Worm (Caenorhabditis elegans) whole organism, mixed stage, embryonic: ENCODE results near the gene Y55F3BR.11.

Source experiments
- M03D4.4 ChIP-seq: sonication (generic microtip); optimal IDR thresholded peaks from 2 replicates; lab custom pipeline; 2017; ENCODE audit warnings: mild to moderate bottlenecking, missing genetic modification characterization, missing compliant biosample characterization
- bed-3 ChIP-seq: fragments of 200-800 bp; sonication (Bioruptor generic); optimal IDR thresholded peaks from 3 replicates; lab custom pipeline; 2018; ENCODE audit warnings: mild to moderate bottlenecking, missing genetic modification characterization, moderate library complexity, missing compliant biosample characterization
- blmp-1 ChIP-seq: fragments of 150-350 bp; optimal IDR thresholded peaks from 2 replicates; lab custom pipeline; 2014; ENCODE audit warnings: missing biosample characterization, missing genetic modification characterization
- ceh-39 ChIP-seq: fragments of 150-350 bp; optimal IDR thresholded peaks from 2 replicates; lab custom pipeline; 2014; ENCODE audit warnings: missing biosample characterization, missing genetic modification characterization
- ceh-43 ChIP-seq: fragments of 200-800 bp; sonication (Bioruptor generic); optimal IDR thresholded peaks from 2 replicates; lab custom pipeline; 2018; ENCODE audit warnings: mild to moderate bottlenecking, missing genetic modification characterization, moderate library complexity, missing compliant biosample characterization
- ceh-83 ChIP-seq: fragments of 200-800 bp; sonication (Bioruptor generic); optimal IDR thresholded peaks from 2 replicates; lab custom pipeline; 2018; ENCODE audit warnings: mild to moderate bottlenecking, missing genetic modification characterization, missing compliant biosample characterization
- ces-1 ChIP-seq: fragments of 150-350 bp; optimal IDR thresholded peaks from 2 replicates; lab custom pipeline; 2014; ENCODE audit warnings: missing biosample characterization, missing genetic modification reagents, missing genetic modification characterization
- drap-1 ChIP-seq: fragments of 200-800 bp; sonication (Bioruptor generic); optimal IDR thresholded peaks from 3 replicates; lab custom pipeline; 2018; ENCODE audit warnings: mild to moderate bottlenecking, missing genetic modification characterization, missing compliant biosample characterization
- elt-1 ChIP-seq: sonication (generic microtip); optimal IDR thresholded peaks from 2 replicates; lab custom pipeline; 2017; ENCODE audit warnings: missing genetic modification characterization, mild to moderate bottlenecking, missing compliant biosample characterization, antibody characterized with exemption, moderate library complexity, borderline replicate concordance; ENCODE audit not compliant: insufficient read depth
- elt-3 ChIP-seq: fragments of 150-350 bp; optimal IDR thresholded peaks from 2 replicates; lab custom pipeline; 2014; ENCODE audit warnings: missing biosample characterization, missing genetic modification characterization
- flh-1 ChIP-seq: fragments of 200-800 bp; sonication (Bioruptor generic); optimal IDR thresholded peaks from 2 replicates; lab custom pipeline; 2018; ENCODE audit warnings: mild to moderate bottlenecking, missing genetic modification characterization, moderate library complexity, missing compliant biosample characterization
- ham-2 ChIP-seq: fragments of 200-800 bp; sonication (Bioruptor generic); optimal IDR thresholded peaks from 2 replicates; lab custom pipeline; 2018; ENCODE audit warnings: mild to moderate bottlenecking, missing genetic modification characterization, missing compliant biosample characterization
- hlh-1 ChIP-seq: fragments of 150-350 bp; optimal IDR thresholded peaks from 2 replicates; lab custom pipeline; 2014; ENCODE audit warnings: missing biosample characterization, missing genetic modification reagents, missing genetic modification characterization
- lin-13 ChIP-seq: fragments of 150-350 bp; optimal IDR thresholded peaks from 2 replicates; lab custom pipeline; 2014; ENCODE audit warnings: missing biosample characterization, missing genetic modification characterization
- lin-32 ChIP-seq: fragments of 200-800 bp; sonication (Bioruptor generic); optimal IDR thresholded peaks from 2 replicates; lab custom pipeline; 2018; ENCODE audit warnings: mild to moderate bottlenecking, missing genetic modification characterization, missing compliant biosample characterization
- lsy-2 ChIP-seq: fragments of 150-350 bp; optimal IDR thresholded peaks from 2 replicates; lab custom pipeline; 2014; ENCODE audit warnings: missing biosample characterization, missing genetic modification characterization
- mab-5 ChIP-seq: fragments of 150-350 bp; optimal IDR thresholded peaks from 2 replicates; lab custom pipeline; 2014; ENCODE audit warnings: missing biosample characterization, missing genetic modification characterization
- mep-1 ChIP-seq: fragments of 150-350 bp; optimal IDR thresholded peaks from 2 replicates; lab custom pipeline; 2017; ENCODE audit warnings: missing biosample characterization, missing genetic modification reagents, missing genetic modification characterization, inconsistent platforms
- nhr-12 ChIP-seq: fragments of 150-350 bp; optimal IDR thresholded peaks from 2 replicates; lab custom pipeline; 2014; ENCODE audit warnings: missing biosample characterization, missing genetic modification characterization
- nhr-2 ChIP-seq: fragments of 150-350 bp; optimal IDR thresholded peaks from 2 replicates; lab custom pipeline; 2014; ENCODE audit warnings: missing biosample characterization, missing genetic modification characterization
- nhr-237 ChIP-seq: fragments of 150-350 bp; optimal IDR thresholded peaks from 2 replicates; lab custom pipeline; 2014; ENCODE audit warnings: missing biosample characterization, missing genetic modification characterization
- nhr-28 ChIP-seq: fragments of 150-350 bp; optimal IDR thresholded peaks from 2 replicates; lab custom pipeline; 2014; ENCODE audit warnings: missing biosample characterization, missing genetic modification characterization
- pha-4 ChIP-seq: fragments of 150-350 bp; optimal IDR thresholded peaks from 2 replicates; lab custom pipeline; 2018; ENCODE audit warnings: missing biosample characterization, missing genetic modification reagents, missing genetic modification characterization
- sem-2 ChIP-seq: fragments of 200-800 bp; sonication (Bioruptor generic); optimal IDR thresholded peaks from 2 replicates; lab custom pipeline; 2018; ENCODE audit warnings: mild to moderate bottlenecking, missing genetic modification characterization, missing compliant biosample characterization
- sptf-1 ChIP-seq: sonication (generic microtip); optimal IDR thresholded peaks from 2 replicates; lab custom pipeline; 2017; ENCODE audit warnings: mild to moderate bottlenecking, missing genetic modification characterization, moderate library complexity, missing compliant biosample characterization
- tbx-8 ChIP-seq: fragments of 200-800 bp; sonication (Bioruptor generic); optimal IDR thresholded peaks from 2 replicates; lab custom pipeline; 2018; ENCODE audit warnings: mild to moderate bottlenecking, missing genetic modification characterization, moderate library complexity, missing compliant biosample characterization
- unc-120 ChIP-seq: sonication (generic microtip); optimal IDR thresholded peaks from 2 replicates; lab custom pipeline; 2017; ENCODE audit warnings: missing genetic modification characterization, missing compliant biosample characterization; ENCODE audit not compliant: poor library complexity, severe bottlenecking
- unc-39 ChIP-seq: fragments of 150-350 bp; optimal IDR thresholded peaks from 2 replicates; lab custom pipeline; 2014; ENCODE audit warnings: missing biosample characterization, missing genetic modification characterization
- unc-62 ChIP-seq: fragments of 150-350 bp; optimal IDR thresholded peaks from 2 replicates; lab custom pipeline; 2014; ENCODE audit warnings: missing biosample characterization, missing genetic modification reagents, missing genetic modification characterization
- zip-8 ChIP-seq: fragments of 150-350 bp; optimal IDR thresholded peaks from 2 replicates; lab custom pipeline; 2014; ENCODE audit warnings: missing biosample characterization, missing genetic modification characterization
- ztf-11 ChIP-seq: fragments of 150-350 bp; optimal IDR thresholded peaks from 2 replicates; lab custom pipeline; 2014; ENCODE audit warnings: missing biosample characterization, missing genetic modification characterization

The Y55F3BR.11 gene

ce11 chrIV:807027-807516 lies 47.9 kb upstream of the Y55F3BR.11 start, which contains the start of gene Y55F3BL.6:
Y55F3BL.6 (minus strand) TSS chrIV:807077.
- TF ChIP-seq ceh-83 (GFP tag; lab: Kevin White, UChicago) = no peak
- TF ChIP-seq nhr-2 (tag; lab: Kevin White, UChicago) = no peak
- no peak for TF ChIP-seq ham-2 (GFP tag; lab: Kevin White, UChicago)
- TF ChIP-seq hlh-1 (tag; lab: Kevin White, UChicago) = no peak
- no peak for TF ChIP-seq bed-3 (GFP tag; lab: Kevin White, UChicago)
- no peak for TF ChIP-seq lin-32 (GFP tag; lab: Kevin White, UChicago)
- no peak for TF ChIP-seq ces-1 (GFP tag; lab: Kevin White, UChicago)
- no peak for TF ChIP-seq lin-13 (tag; lab: Kevin White, UChicago)
- no peak for TF ChIP-seq nhr-28 (tag; lab: Kevin White, UChicago)

DNA sequence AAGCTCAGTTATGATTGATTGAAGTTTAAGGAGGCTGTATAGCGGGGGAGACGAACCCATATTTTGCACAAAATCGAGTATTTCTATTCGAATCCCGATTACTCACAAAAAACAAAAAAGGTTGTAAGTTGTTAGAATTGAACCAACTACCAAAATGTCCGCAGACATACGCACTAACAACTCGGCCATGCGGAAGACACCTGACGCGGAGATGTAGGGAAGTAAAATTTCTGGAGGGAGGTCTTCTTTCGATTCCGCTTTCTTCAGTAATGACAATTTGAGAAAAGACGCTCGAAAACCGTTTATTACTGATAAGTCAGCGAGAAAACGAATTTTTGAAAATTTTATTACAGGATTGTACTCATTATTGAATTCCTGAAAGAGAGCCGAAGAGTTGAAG lies 37.1 kb upstream of the Y55F3BR.11 start:
- TF ChIP-seq ceh-39 = no peak
- TF ChIP-seq zip-8 = no peak
- no peak for TF ChIP-seq nhr-237
- no peak for TF ChIP-seq M03D4.4 (tag; lab: Kevin White, UChicago)
- no peak for TF ChIP-seq flh-1 (GFP tag; lab: Kevin White, UChicago)
- TF ChIP-seq tbx-8 (GFP tag; lab: Kevin White, UChicago) = no peak
- TF ChIP-seq nhr-12 (tag; lab: Kevin White, UChicago) = no peak
- TF ChIP-seq elt-1 (tag; lab: Kevin White, UChicago) = no peak
- TF ChIP-seq ceh-43 (GFP tag; lab: Kevin White, UChicago) = no peak
- no peak for TF ChIP-seq unc-39 (tag; lab: Kevin White, UChicago)
- no peak for TF ChIP-seq unc-62 (GFP tag; lab: Kevin White, UChicago)
- no peak for TF ChIP-seq ztf-11 (tag; lab: Kevin White, UChicago)
- no peak for TF ChIP-seq lin-13 (tag; lab: Kevin White, UChicago)
- TF ChIP-seq nhr-2 (tag; lab: Kevin White, UChicago) = no peak
- TF ChIP-seq hlh-1 (tag; lab: Kevin White, UChicago) = no peak
- no peak for TF ChIP-seq unc-120 (tag; lab: Kevin White, UChicago)
- no peak for TF ChIP-seq ham-2 (GFP tag; lab: Kevin White, UChicago)
- TF ChIP-seq blmp-1 (tag; lab: Kevin White, UChicago) = no peak

- TF ChIP-seq drap-1 (GFP tag; lab: Kevin White, UChicago) = no peak
- TF ChIP-seq ceh-43 (GFP tag; lab: Kevin White, UChicago) = no peak
- no peak for TF ChIP-seq unc-62 (GFP tag; lab: Kevin White, UChicago)
- TF ChIP-seq sem-2 = no peak
- TF ChIP-seq ces-1 (GFP tag; lab: Kevin White, UChicago) = no peak
- no peak for TF ChIP-seq unc-120 (tag; lab: Kevin White, UChicago)
- TF ChIP-seq bed-3 (GFP tag; lab: Kevin White, UChicago) = no peak
- TF ChIP-seq unc-39 (tag; lab: Kevin White, UChicago) = no peak
- no peak for TF ChIP-seq lin-13 (tag; lab: Kevin White, UChicago)
- TF ChIP-seq ceh-83 (GFP tag; lab: Kevin White, UChicago) = no peak
- TF ChIP-seq hlh-1 (tag; lab: Kevin White, UChicago) = no peak
- no peak for TF ChIP-seq ceh-39
- no peak for TF ChIP-seq ztf-11 (tag; lab: Kevin White, UChicago)
- no peak for TF ChIP-seq mep-1 (tag; lab: Kevin White, UChicago)
- TF ChIP-seq elt-1 (tag; lab: Kevin White, UChicago) = no peak
- no peak for TF ChIP-seq elt-3 (tag; lab: Kevin White, UChicago)
- TF ChIP-seq zip-8 = no peak
- TF ChIP-seq mab-5 (tag; lab: Kevin White, UChicago) = no peak
- TF ChIP-seq ham-2 (GFP tag; lab: Kevin White, UChicago) = no peak
Observed at ce11 chrIV:824854-825253, 30.2 kb upstream of the Y55F3BR.11 start, which contains the start of gene zipt-15. zipt-15 (minus strand) TSS chrIV:824954.

- no peak for TF ChIP-seq sptf-1 (tag; lab: Kevin White, UChicago)
- no peak for TF ChIP-seq sem-2
- no peak for TF ChIP-seq nhr-2 (tag; lab: Kevin White, UChicago)
- no peak for TF ChIP-seq blmp-1 (tag; lab: Kevin White, UChicago)
- TF ChIP-seq lsy-2 (tag; lab: Kevin White, UChicago) = no peak
- no peak for TF ChIP-seq nhr-237
- no peak for TF ChIP-seq pha-4
Observed at ce11 chrIV:826145-826544, 28.9 kb upstream of the Y55F3BR.11 start.
